Worm (Caenorhabditis elegans) whole organism, young adult: ENCODE data around the gene rpap-3.

ENCODE experiments used
- B0019.2 ChIP-seq: fragments of 200-800 bp; sonication (Bioruptor generic); conservative IDR thresholded peaks from 2 replicates; pipeline ENCODE4 v1.3.6; 2022; ENCODE audit warnings: missing genetic modification reagents, missing genetic modification characterization, missing compliant biosample characterization
- B0261.1 ChIP-seq: sonication (generic microtip); optimal IDR thresholded peaks from 2 replicates; lab custom pipeline; 2016; ENCODE audit warnings: mild to moderate bottlenecking, missing genetic modification characterization, moderate library complexity, missing compliant biosample characterization
- C06A6.2 ChIP-seq: fragments of 200-800 bp; sonication (Bioruptor generic); conservative IDR thresholded peaks from 2 replicates; pipeline ENCODE4 v1.3.6; 2022; ENCODE audit warnings: missing genetic modification characterization, missing compliant biosample characterization
- C17E4.6 ChIP-seq: fragments of 200-800 bp; sonication (Bioruptor generic); IDR thresholded peaks from 2 replicates; pipeline ENCODE4 v1.3.6; 2022; ENCODE audit warnings: missing genetic modification reagents, missing genetic modification characterization, missing compliant biosample characterization
- D2030.7 ChIP-seq: fragments of 200-800 bp; sonication (Bioruptor generic); IDR thresholded peaks from 2 replicates; pipeline ENCODE4 v1.3.6; 2022; ENCODE audit warnings: missing genetic modification reagents, missing genetic modification characterization, missing compliant biosample characterization
- F10E7.11 ChIP-seq: sonication (generic microtip); optimal IDR thresholded peaks from 2 replicates; lab custom pipeline; 2017; ENCODE audit warnings: mild to moderate bottlenecking, missing genetic modification characterization, moderate library complexity, missing compliant biosample characterization
- F23B12.7 ChIP-seq: sonication (generic microtip); optimal IDR thresholded peaks from 2 replicates; lab custom pipeline; 2017; ENCODE audit warnings: missing genetic modification characterization, mild to moderate bottlenecking, missing compliant biosample characterization, antibody characterized with exemption, moderate library complexity; ENCODE audit not compliant: insufficient read depth
- F37B4.10 ChIP-seq: fragments of 200-800 bp; sonication (Bioruptor generic); IDR thresholded peaks from 2 replicates; pipeline ENCODE4 v1.3.6; 2022; ENCODE audit warnings: missing genetic modification characterization, missing compliant biosample characterization
- F55B11.4 ChIP-seq: sonication (generic microtip); optimal IDR thresholded peaks from 2 replicates; lab custom pipeline; 2016; ENCODE audit warnings: missing compliant biosample characterization, missing genetic modification characterization, borderline replicate concordance; ENCODE audit not compliant: insufficient read depth
- F57C9.4 ChIP-seq: sonication (generic microtip); optimal IDR thresholded peaks from 2 replicates; lab custom pipeline; 2017; ENCODE audit warnings: mild to moderate bottlenecking, missing genetic modification characterization, missing compliant biosample characterization
- T26A5.8 ChIP-seq: sonication (generic microtip); optimal IDR thresholded peaks from 2 replicates; lab custom pipeline; 2016; ENCODE audit warnings: missing genetic modification characterization, missing compliant biosample characterization
- Y53F4B.3 ChIP-seq: fragments of 200-800 bp; sonication (Bioruptor generic); IDR thresholded peaks from 2 replicates; pipeline ENCODE4 v1.3.6; 2022; ENCODE audit warnings: missing genetic modification reagents, missing genetic modification characterization, missing compliant biosample characterization
- Y79H2A.3 ChIP-seq: fragments of 200-800 bp; sonication (Bioruptor generic); conservative IDR thresholded peaks from 2 replicates; pipeline ENCODE4 v1.3.6; 2022; ENCODE audit warnings: missing genetic modification reagents, missing genetic modification characterization, missing compliant biosample characterization
- ZK185.1 ChIP-seq: sonication (generic microtip); optimal IDR thresholded peaks from 2 replicates; lab custom pipeline; 2016; ENCODE audit warnings: mild to moderate bottlenecking, missing genetic modification characterization, missing compliant biosample characterization; ENCODE audit not compliant: poor library complexity, severe bottlenecking
- aptf-3 ChIP-seq: fragments of 200-800 bp; sonication (Bioruptor generic); IDR thresholded peaks from 2 replicates; pipeline ENCODE4 v1.3.6; 2022; ENCODE audit warnings: missing genetic modification characterization, missing compliant biosample characterization
- bed-1 ChIP-seq: fragments of 200-800 bp; sonication (Bioruptor generic); IDR thresholded peaks from 2 replicates; pipeline ENCODE4 v1.3.6; 2022; ENCODE audit warnings: missing genetic modification reagents, missing genetic modification characterization, missing compliant biosample characterization
- cebp-1 ChIP-seq, 2 experiments: fragments of 200-800 bp in 1 of 2; sonication (Bioruptor generic) in 1 of 2; sonication (generic microtip) in 1 of 2; IDR thresholded peaks in 1 of 2; optimal IDR thresholded peaks in 1 of 2; 2 replicates each; pipeline versions ENCODE4 v1.3.6 to Lab custom; 2017 to 2022; ENCODE audit warnings: missing compliant biosample characterization in 2 of 2, missing genetic modification characterization in 2 of 2, mild to moderate bottlenecking in 1 of 2, missing genetic modification reagents in 1 of 2, moderate library complexity in 1 of 2
- ceh-91 ChIP-seq: fragments of 200-800 bp; sonication (Bioruptor generic); IDR thresholded peaks from 2 replicates; pipeline ENCODE4 v1.3.6; 2022; ENCODE audit warnings: missing genetic modification reagents, missing genetic modification characterization, missing compliant biosample characterization
- dox-1 ChIP-seq: fragments of 200-800 bp; sonication (Bioruptor generic); IDR thresholded peaks from 2 replicates; pipeline ENCODE4 v1.3.6; 2022; ENCODE audit warnings: missing genetic modification reagents, missing genetic modification characterization, missing compliant biosample characterization
- dpff-1 ChIP-seq: sonication (generic microtip); optimal IDR thresholded peaks from 2 replicates; lab custom pipeline; 2017; ENCODE audit warnings: mild to moderate bottlenecking, missing genetic modification characterization, missing compliant biosample characterization
- efl-1 ChIP-seq: fragments of 150-350 bp; optimal IDR thresholded peaks from 2 replicates; lab custom pipeline; 2014; ENCODE audit warnings: missing biosample characterization, missing genetic modification reagents, missing genetic modification characterization
- egl-18 ChIP-seq: fragments of 200-800 bp; sonication (Bioruptor generic); IDR thresholded peaks from 2 replicates; pipeline ENCODE4 v1.3.6; 2022; ENCODE audit warnings: missing genetic modification reagents, missing genetic modification characterization, missing compliant biosample characterization
- ets-4 ChIP-seq: fragments of 200-800 bp; sonication (Bioruptor generic); optimal IDR thresholded peaks from 2 replicates; lab custom pipeline; 2018; ENCODE audit warnings: mild to moderate bottlenecking, missing genetic modification characterization, missing compliant biosample characterization
- fkh-3 ChIP-seq: sonication (generic microtip); optimal IDR thresholded peaks from 2 replicates; lab custom pipeline; 2016; ENCODE audit warnings: mild to moderate bottlenecking, missing genetic modification characterization, missing compliant biosample characterization
- gei-17 ChIP-seq: fragments of 200-800 bp; sonication (Bioruptor generic); optimal IDR thresholded peaks from 2 replicates; lab custom pipeline; 2018; ENCODE audit warnings: mild to moderate bottlenecking, missing genetic modification characterization, missing compliant biosample characterization
- him-1 ChIP-seq: sonication (generic microtip); optimal IDR thresholded peaks from 2 replicates; lab custom pipeline; 2016; ENCODE audit warnings: missing genotype, missing genetic modification reagents, missing genetic modification characterization, missing compliant biosample characterization
- hmg-1.2 ChIP-seq: fragments of 200-800 bp; sonication (Bioruptor generic); IDR thresholded peaks from 2 replicates; pipeline ENCODE4 v1.3.6; 2022; ENCODE audit warnings: missing genetic modification reagents, missing genetic modification characterization, missing compliant biosample characterization
- lag-1 ChIP-seq: fragments of 200-800 bp; sonication (Bioruptor generic); IDR thresholded peaks from 2 replicates; pipeline ENCODE4 v1.3.6; 2022; ENCODE audit warnings: missing genetic modification reagents, missing genetic modification characterization, missing compliant biosample characterization
- let-526 ChIP-seq: fragments of 200-800 bp; sonication (Bioruptor generic); IDR thresholded peaks from 2 replicates; pipeline ENCODE4 v1.3.6; 2022; ENCODE audit warnings: missing genetic modification reagents, missing genetic modification characterization, missing compliant biosample characterization
- lin-26 ChIP-seq: fragments of 200-800 bp; sonication (Bioruptor generic); IDR thresholded peaks from 2 replicates; pipeline ENCODE4 v1.3.6; 2022; ENCODE audit warnings: missing genetic modification reagents, missing genetic modification characterization, missing compliant biosample characterization
- lsy-27 ChIP-seq: sonication (generic microtip); optimal IDR thresholded peaks from 2 replicates; lab custom pipeline; 2017; ENCODE audit warnings: missing genetic modification characterization, mild to moderate bottlenecking, missing compliant biosample characterization, antibody characterized with exemption, missing genotype, borderline replicate concordance; ENCODE audit not compliant: insufficient read depth
- madf-3 ChIP-seq: fragments of 200-800 bp; sonication (Bioruptor generic); IDR thresholded peaks from 2 replicates; pipeline ENCODE4 v1.3.6; 2022; ENCODE audit warnings: missing genetic modification reagents, missing genetic modification characterization, missing compliant biosample characterization
- nfya-1 ChIP-seq: sonication (generic microtip); optimal IDR thresholded peaks from 2 replicates; lab custom pipeline; 2017; ENCODE audit warnings: antibody characterized with exemption, missing compliant biosample characterization, missing genetic modification characterization, borderline replicate concordance; ENCODE audit not compliant: insufficient read depth
- nhr-179 ChIP-seq: sonication (generic microtip); optimal IDR thresholded peaks from 2 replicates; lab custom pipeline; 2016; ENCODE audit warnings: mild to moderate bottlenecking, missing genetic modification characterization, missing compliant biosample characterization
- pha-4 ChIP-seq: fragments of 150-350 bp; sonication (generic microtip); optimal IDR thresholded peaks from 2 replicates; lab custom pipeline; 2014; ENCODE audit warnings: missing biosample characterization, missing genetic modification reagents, missing genetic modification characterization
- rec-8 ChIP-seq, 2 experiments: sonication (generic microtip); optimal IDR thresholded peaks; 2 replicates each; lab custom pipeline; 2016; ENCODE audit warnings: mild to moderate bottlenecking in 2 of 2, missing genetic modification characterization in 2 of 2, missing genetic modification reagents in 2 of 2, missing genotype in 2 of 2, missing biosample characterization in 1 of 2, missing compliant biosample characterization in 1 of 2, moderate library complexity in 1 of 2
- repo-1 ChIP-seq: sonication (generic microtip); optimal IDR thresholded peaks from 2 replicates; lab custom pipeline; 2017; ENCODE audit warnings: mild to moderate bottlenecking, missing genetic modification characterization, missing compliant biosample characterization
- rpc-1 ChIP-seq, 2 experiments: fragments of 150-350 bp in 1 of 2; sonication (generic microtip) in 1 of 2; optimal IDR thresholded peaks; 2 replicates each; lab custom pipeline; 2014 to 2018; ENCODE audit warnings: missing biosample characterization in 1 of 2, missing genetic modification characterization in 1 of 2, missing genetic modification reagents in 1 of 2, missing genotype in 1 of 2
- sdz-38 ChIP-seq: sonication (generic microtip); optimal IDR thresholded peaks from 2 replicates; lab custom pipeline; 2016; ENCODE audit warnings: missing genotype, missing genetic modification characterization, missing compliant biosample characterization
- snpc-4 ChIP-seq, 5 experiments: fragments of 150-350 bp in 1 of 5; sonication (generic microtip) in 4 of 5; optimal IDR thresholded peaks; 2 replicates each; lab custom pipeline; 2014 to 2018; ENCODE audit warnings: missing genetic modification characterization in 5 of 5, missing biosample characterization in 3 of 5, antibody characterized with exemption in 2 of 5, mild to moderate bottlenecking in 2 of 5, missing compliant biosample characterization in 2 of 5, missing genotype in 2 of 5, moderate library complexity in 2 of 5, missing genetic modification reagents in 1 of 5
- tbp1 ChIP-seq: fragments of 200-800 bp; sonication (Bioruptor generic); optimal IDR thresholded peaks from 2 replicates; lab custom pipeline; 2018; ENCODE audit warnings: mild to moderate bottlenecking, missing genetic modification characterization, missing compliant biosample characterization
- tbx-9 ChIP-seq: sonication (generic microtip); optimal IDR thresholded peaks from 2 replicates; lab custom pipeline; 2016; ENCODE audit warnings: borderline replicate concordance, missing genetic modification characterization, inconsistent platforms, missing compliant biosample characterization
- unc-62 ChIP-seq: fragments of 150-350 bp; optimal IDR thresholded peaks from 2 replicates; lab custom pipeline; 2014; ENCODE audit warnings: missing biosample characterization, missing genetic modification reagents, missing genetic modification characterization
- xnd-1 ChIP-seq: sonication (generic microtip); optimal IDR thresholded peaks from 2 replicates; lab custom pipeline; 2016; ENCODE audit warnings: missing genotype, missing genetic modification reagents, missing genetic modification characterization, missing compliant biosample characterization
- ztf-22 ChIP-seq: fragments of 200-800 bp; sonication (Bioruptor generic); optimal IDR thresholded peaks from 2 replicates; lab custom pipeline; 2018; ENCODE audit warnings: mild to moderate bottlenecking, missing genetic modification characterization, moderate library complexity, missing compliant biosample characterization

The rpap-3 gene

ce11 chrIV:7796432-7797113 is 17.8 kb upstream of the rpap-3 start, which contains the start of gene sgo-1 (continued):
- TF ChIP-seq Y79H2A.3 (GFP tag; lab: Robert Waterston, UW): peak; percentile 87
- TF ChIP-seq Y53F4B.3 (GFP tag; lab: Robert Waterston, UW): peak; percentile 49; the same call in 1 of the 2 replicates
- TF ChIP-seq F10E7.11: no peak
- TF ChIP-seq B0261.1 (tag; lab: Kevin White, UChicago): no peak
- no peak for TF ChIP-seq gei-17 (GFP tag; lab: Kevin White, UChicago)
- no peak for TF ChIP-seq F57C9.4
- TF ChIP-seq tbx-9 (tag; lab: Kevin White, UChicago): no peak
- peak; percentile 98 for TF ChIP-seq ceh-91
- no peak for TF ChIP-seq F37B4.10 (GFP tag; lab: Robert Waterston, UW)
- TF ChIP-seq C06A6.2: no peak
- peak; percentile 68 for TF ChIP-seq hmg-1.2 (GFP tag; lab: Robert Waterston, UW)
- no peak for TF ChIP-seq fkh-3 (tag; lab: Kevin White, UChicago)
- peak; percentile 35; the same call in 1 of the 2 replicates for TF ChIP-seq cebp-1 (GFP tag; IDR thresholded peaks at IDR 0.05; lab: Robert Waterston, UW)
- TF ChIP-seq cebp-1 (tag; optimal IDR thresholded peaks at IDR 0.05; lab: Kevin White, UChicago): no peak
- TF ChIP-seq ets-4 (GFP tag; lab: Kevin White, UChicago): no peak
- no peak for TF ChIP-seq F55B11.4 (tag; lab: Kevin White, UChicago)
- no peak for TF ChIP-seq ztf-22
- TF ChIP-seq xnd-1: peak; percentile 99
- TF ChIP-seq nfya-1: no peak
- TF ChIP-seq pha-4 (tag; lab: Kevin White, UChicago): no peak
- no peak for TF ChIP-seq ZK185.1 (tag; lab: Kevin White, UChicago)
- no peak for TF ChIP-seq let-526
- peak; percentile 97 for TF ChIP-seq madf-3
- peak; percentile 70 for TF ChIP-seq snpc-4 (GFP tag; optimal IDR thresholded peaks at IDR 0.05; lab: Kevin White, UChicago)
- TF ChIP-seq snpc-4 (tag; optimal IDR thresholded peaks at IDR 0.05; lab: Kevin White, UChicago): peak in 3 of 4 experiments; percentile 41 to 70 (median 60)
- TF ChIP-seq T26A5.8 (tag; lab: Kevin White, UChicago): no peak
- TF ChIP-seq efl-1 (GFP tag; lab: Kevin White, UChicago): peak; percentile 100
- peak; percentile 24 for TF ChIP-seq him-1 (tag; lab: Kevin White, UChicago)
- TF ChIP-seq sdz-38 (tag; lab: Kevin White, UChicago): no peak
- no peak for TF ChIP-seq nhr-179 (tag; lab: Kevin White, UChicago)
- no peak for TF ChIP-seq egl-18 (GFP tag; lab: Robert Waterston, UW)
- no peak for TF ChIP-seq lin-26 (GFP tag; lab: Robert Waterston, UW)
- TF ChIP-seq rpc-1 (optimal IDR thresholded peaks at IDR 0.05; lab: Kevin White, UChicago): no peak
- TF ChIP-seq rpc-1 (tag; optimal IDR thresholded peaks at IDR 0.05; lab: Kevin White, UChicago): no peak
- TF ChIP-seq tbp1 (GFP tag; lab: Kevin White, UChicago): peak; percentile 67
- no peak for TF ChIP-seq dpff-1 (tag; lab: Kevin White, UChicago)
- TF ChIP-seq repo-1 (tag; lab: Kevin White, UChicago): no peak
- peak; percentile 99 for TF ChIP-seq D2030.7 (GFP tag; lab: Robert Waterston, UW)
- no peak for TF ChIP-seq rec-8 (tag; optimal IDR thresholded peaks at IDR 0.05; lab: Kevin White, UChicago)
- no peak for TF ChIP-seq aptf-3 (GFP tag; lab: Robert Waterston, UW)
- no peak for TF ChIP-seq unc-62 (GFP tag; lab: Kevin White, UChicago)
- TF ChIP-seq F23B12.7 (tag; lab: Kevin White, UChicago): no peak
- peak; percentile 91 for TF ChIP-seq dox-1 (GFP tag; lab: Robert Waterston, UW)
- no peak for TF ChIP-seq lag-1 (GFP tag; lab: Robert Waterston, UW)
- peak; percentile 88 for TF ChIP-seq C17E4.6
- no peak for TF ChIP-seq bed-1 (GFP tag; lab: Robert Waterston, UW)
- TF ChIP-seq B0019.2 (GFP tag; lab: Robert Waterston, UW): peak; percentile 90
- no peak for TF ChIP-seq lsy-27 (tag; lab: Kevin White, UChicago)
